Worm (Caenorhabditis elegans): Measurements from ENCODE around the gene polq-1.

DNA sequence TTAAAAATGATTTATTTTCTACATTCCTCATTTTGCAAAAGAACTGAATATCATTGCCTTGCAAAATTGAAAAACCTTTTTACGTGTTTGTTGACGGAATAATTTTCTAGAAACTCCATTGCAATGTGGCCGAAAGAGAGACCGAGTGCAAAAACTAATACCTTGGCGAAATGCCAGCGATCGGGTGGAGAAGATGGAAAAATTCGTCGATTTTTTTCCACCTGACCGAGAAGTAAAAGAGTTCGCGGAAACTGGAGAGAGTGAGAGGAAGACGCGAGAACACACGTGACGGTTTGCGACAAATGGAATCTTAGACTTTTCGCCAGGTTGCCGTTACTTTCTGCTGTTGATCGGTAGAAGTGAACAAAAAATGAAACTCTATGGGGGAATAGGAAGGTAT lies 38.7 kb upstream of the polq-1 start:
- TF ChIP-seq unc-55 (GFP tag; optimal IDR thresholded peaks at IDR 0.05): no peak
- no peak for TF ChIP-seq ama-1 (optimal IDR thresholded peaks at IDR 0.05)
- TF ChIP-seq sdc-2 (tag; optimal IDR thresholded peaks at IDR 0.05): no peak
- TF ChIP-seq hlh-15 (tag; optimal IDR thresholded peaks at IDR 0.05): no peak
- TF ChIP-seq elt-2 (tag; optimal IDR thresholded peaks at IDR 0.05): no peak
- no peak for TF ChIP-seq fax-1 (tag; optimal IDR thresholded peaks at IDR 0.05)

Measured in whole organism, late embryonic.